Worm (Caenorhabditis elegans) whole organism, L4/young adult: ENCODE results near the gene rpt-1.

Source experiments
- W03F9.2 ChIP-seq: fragments of 150-350 bp; optimal IDR thresholded peaks from 2 replicates; lab custom pipeline; 2014; ENCODE audit warnings: missing biosample characterization, missing genetic modification characterization
- dao-5 ChIP-seq: sonication (generic microtip); optimal IDR thresholded peaks from 2 replicates; lab custom pipeline; 2016; ENCODE audit warnings: missing genotype, missing genetic modification characterization, moderate library complexity, missing compliant biosample characterization

DNA sequence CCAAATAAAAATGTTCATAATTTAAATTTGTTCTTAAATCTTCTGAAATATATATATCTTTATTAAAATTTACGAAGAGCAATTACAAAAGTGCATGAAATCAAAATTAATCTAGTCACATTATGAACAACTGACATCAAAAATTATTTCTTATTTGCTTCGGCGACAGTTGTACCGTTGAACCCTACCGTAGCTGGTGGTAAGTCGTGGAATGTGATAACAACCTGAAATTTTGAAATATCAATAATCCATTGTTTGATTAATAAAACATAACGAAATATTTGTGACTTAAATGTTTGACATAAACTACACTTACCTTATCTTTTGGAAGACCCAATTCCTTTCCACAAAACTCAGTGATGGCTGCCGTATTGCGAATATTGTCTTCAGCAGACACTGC lies 5.5 kb downstream of the rpt-1 start:
- TF ChIP-seq dao-5 (tag; lab: Kevin White, UChicago) (no peak), W03F9.2 (tag; lab: Kevin White, UChicago) (no peak)
